Fruit fly (Drosophila melanogaster) whole organism, embryonic: Measurements from ENCODE around the gene Nep4.

Source experiments
- Abd-B ChIP-seq: fragments of 200-800 bp; sonication (Bioruptor generic); optimal IDR thresholded peaks from 2 replicates; lab custom pipeline; 2018; ENCODE audit warnings: missing biosample characterization, mild to moderate bottlenecking, missing genetic modification characterization, moderate library complexity
- Antp ChIP-seq: fragments of 200-800 bp; sonication (Bioruptor generic); optimal IDR thresholded peaks from 3 replicates; lab custom pipeline; 2016; ENCODE audit warnings: missing biosample characterization, missing genetic modification characterization
- CG10543 ChIP-seq: fragments of 200-800 bp; sonication (Bioruptor generic); optimal IDR thresholded peaks from 3 replicates; lab custom pipeline; 2017; ENCODE audit warnings: missing biosample characterization, mild to moderate bottlenecking, missing genetic modification characterization, moderate library complexity
- CG11247 ChIP-seq: fragments of 200-800 bp; sonication (Bioruptor generic); IDR thresholded peaks from 2 replicates; pipeline ENCODE4 v1.3.6; 2022; ENCODE audit warnings: missing biosample characterization, missing genetic modification characterization
- CG13775 ChIP-seq: fragments of 200-800 bp; sonication (Bioruptor generic); optimal IDR thresholded peaks from 3 replicates; lab custom pipeline; 2017; ENCODE audit warnings: missing biosample characterization, mild to moderate bottlenecking, missing genetic modification characterization
- CG13894 ChIP-seq: fragments of 200-800 bp; sonication (Bioruptor generic); optimal IDR thresholded peaks from 3 replicates; lab custom pipeline; 2018; ENCODE audit warnings: missing biosample characterization, mild to moderate bottlenecking, missing genetic modification characterization, moderate library complexity
- CG15269 ChIP-seq: fragments of 200-800 bp; sonication (Bioruptor generic); optimal IDR thresholded peaks from 2 replicates; lab custom pipeline; 2018; ENCODE audit warnings: missing biosample characterization, mild to moderate bottlenecking, missing genetic modification characterization, moderate library complexity
- CG17359 ChIP-seq: fragments of 200-800 bp; sonication (Bioruptor generic); optimal IDR thresholded peaks from 3 replicates; lab custom pipeline; 2018; ENCODE audit warnings: missing biosample characterization, mild to moderate bottlenecking, missing genetic modification characterization, moderate library complexity
- CG1792 ChIP-seq: fragments of 200-800 bp; sonication (Bioruptor generic); optimal IDR thresholded peaks from 2 replicates; lab custom pipeline; 2016; ENCODE audit warnings: missing biosample characterization, missing genetic modification characterization
- CG18619 ChIP-seq: fragments of 200-800 bp; sonication (Bioruptor generic); optimal IDR thresholded peaks from 3 replicates; lab custom pipeline; 2017; ENCODE audit warnings: missing biosample characterization, mild to moderate bottlenecking, missing genetic modification characterization
- CG31224 ChIP-seq: fragments of 200-800 bp; sonication (Bioruptor generic); IDR thresholded peaks from 2 replicates; pipeline ENCODE4 v1.3.6; 2022; ENCODE audit warnings: missing biosample characterization, missing genetic modification characterization
- CG32532 ChIP-seq: fragments of 200-800 bp; sonication (Bioruptor generic); IDR thresholded peaks from 2 replicates; pipeline ENCODE4 v1.3.6; 2022; ENCODE audit warnings: missing biosample characterization, missing genetic modification characterization
- CG32767 ChIP-seq: fragments of 200-800 bp; sonication (Bioruptor generic); IDR thresholded peaks from 2 replicates; pipeline ENCODE4 v1.3.6; 2022; ENCODE audit warnings: missing biosample characterization, missing genetic modification characterization
- CG33557 ChIP-seq: fragments of 200-800 bp; sonication (Bioruptor generic); optimal IDR thresholded peaks from 2 replicates; lab custom pipeline; 2019; ENCODE audit warnings: missing biosample characterization, mild to moderate bottlenecking, missing genetic modification characterization, moderate library complexity
- CG4707 ChIP-seq: fragments of 200-800 bp; sonication (Bioruptor generic); optimal IDR thresholded peaks from 2 replicates; lab custom pipeline; 2018; ENCODE audit warnings: missing biosample characterization, mild to moderate bottlenecking, missing genetic modification characterization, moderate library complexity
- CG6175 ChIP-seq: fragments of 200-800 bp; sonication (Bioruptor generic); IDR thresholded peaks from 3 replicates; pipeline ENCODE4 v1.3.6; 2022; ENCODE audit warnings: missing biosample characterization, missing genetic modification characterization
- CG6254 ChIP-seq: fragments of 200-800 bp; sonication (Bioruptor generic); optimal IDR thresholded peaks from 3 replicates; lab custom pipeline; 2017; ENCODE audit warnings: mild to moderate bottlenecking, missing biosample characterization, missing genetic modification reagents, missing genetic modification characterization
- CG8281 ChIP-seq: fragments of 200-800 bp; sonication (Bioruptor generic); optimal IDR thresholded peaks from 2 replicates; lab custom pipeline; 2018; ENCODE audit warnings: missing biosample characterization, mild to moderate bottlenecking, missing genetic modification characterization, moderate library complexity
- Dref ChIP-seq: fragments of 200-800 bp; sonication (Bioruptor generic); IDR thresholded peaks from 2 replicates; pipeline ENCODE4 v1.3.6; 2022; ENCODE audit warnings: missing biosample characterization, missing genetic modification characterization
- HLH3B ChIP-seq: fragments of 200-800 bp; sonication (Bioruptor generic); IDR thresholded peaks from 2 replicates; pipeline ENCODE4 v1.3.6; 2022; ENCODE audit warnings: missing biosample characterization, missing genetic modification characterization
- Hand ChIP-seq: fragments of 200-800 bp; sonication (Bioruptor generic); optimal IDR thresholded peaks from 2 replicates; lab custom pipeline; 2017; ENCODE audit warnings: mild to moderate bottlenecking, missing biosample characterization, missing genetic modification reagents, missing genetic modification characterization
- Hr39 ChIP-seq: fragments of >200 bp; optimal IDR thresholded peaks from 2 replicates; lab custom pipeline; 2017
- Mad ChIP-seq: fragments of 200-800 bp; sonication (Bioruptor generic); optimal IDR thresholded peaks from 2 replicates; lab custom pipeline; 2016; ENCODE audit warnings: missing biosample characterization, missing genetic modification characterization
- Med ChIP-seq: fragments of 200-800 bp; sonication (Bioruptor generic); peaks from one replicate; lab custom pipeline; 2016; ENCODE audit warnings: missing biosample characterization, missing genetic modification characterization, mild to moderate bottlenecking, inconsistent platforms, moderate library complexity
- Oaz ChIP-seq: fragments of 200-800 bp; sonication (Bioruptor generic); IDR thresholded peaks from 2 replicates; pipeline ENCODE4 v1.3.6; 2022; ENCODE audit warnings: missing biosample characterization, missing genetic modification characterization
- Side ChIP-seq: fragments of 200-800 bp; sonication (Bioruptor generic); optimal IDR thresholded peaks from 2 replicates; lab custom pipeline; 2016; ENCODE audit warnings: missing biosample characterization, missing genetic modification characterization
- TFAM ChIP-seq: fragments of 200-800 bp; sonication (Bioruptor generic); optimal IDR thresholded peaks from 2 replicates; lab custom pipeline; 2017; ENCODE audit warnings: missing biosample characterization, missing genetic modification characterization, inconsistent platforms
- Usf ChIP-seq: fragments of 200-800 bp; sonication (Bioruptor generic); optimal IDR thresholded peaks from 2 replicates; lab custom pipeline; 2017; ENCODE audit warnings: missing genotype, missing biosample characterization, missing genetic modification characterization
- ap ChIP-seq: fragments of 200-800 bp; sonication (Bioruptor generic); IDR thresholded peaks from 2 replicates; pipeline ENCODE4 v1.3.6; 2022; ENCODE audit warnings: missing biosample characterization, missing genetic modification characterization
- bbx ChIP-seq: fragments of 200-800 bp; sonication (Bioruptor generic); IDR thresholded peaks from 2 replicates; pipeline ENCODE4 v1.3.6; 2022; ENCODE audit warnings: missing biosample characterization, missing genetic modification characterization; ENCODE audit not compliant: partially characterized antibody
- cato ChIP-seq: fragments of 200-800 bp; sonication (Bioruptor generic); optimal IDR thresholded peaks from 2 replicates; lab custom pipeline; 2016; ENCODE audit warnings: missing biosample characterization, missing genetic modification characterization, borderline replicate concordance
- crol ChIP-seq: fragments of 200-800 bp; sonication (Bioruptor generic); IDR thresholded peaks from 2 replicates; pipeline ENCODE4 v1.3.6; 2022; ENCODE audit warnings: missing biosample characterization, missing genetic modification characterization
- eyg ChIP-seq: fragments of 200-800 bp; sonication (Bioruptor generic); optimal IDR thresholded peaks from 3 replicates; lab custom pipeline; 2016; ENCODE audit warnings: missing biosample characterization, missing genetic modification characterization
- gsb ChIP-seq: fragments of 200-800 bp; sonication (Bioruptor generic); IDR thresholded peaks from 2 replicates; pipeline ENCODE4 v1.3.6; 2022; ENCODE audit warnings: missing biosample characterization, missing genetic modification characterization
- hth ChIP-seq: fragments of >200 bp; optimal IDR thresholded peaks from 2 replicates; lab custom pipeline; 2017; ENCODE audit warnings: inconsistent platforms
- knrl ChIP-seq: fragments of 200-800 bp; sonication (Bioruptor generic); IDR thresholded peaks from 3 replicates; pipeline ENCODE4 v1.3.6; 2022; ENCODE audit warnings: missing biosample characterization, missing genetic modification characterization; ENCODE audit not compliant: partially characterized antibody
- lab ChIP-seq: fragments of 200-800 bp; sonication (Bioruptor generic); optimal IDR thresholded peaks from 3 replicates; lab custom pipeline; 2017; ENCODE audit warnings: missing biosample characterization, missing genetic modification characterization, mild to moderate bottlenecking, moderate library complexity, missing genetic modification reagents
- lola ChIP-seq, 3 experiments: fragments of >200 bp in 2 of 3; fragments of 200-800 bp in 1 of 3; sonication (Bioruptor generic) in 1 of 3; optimal IDR thresholded peaks; 2 replicates each; lab custom pipeline; 2017 to 2019; ENCODE audit warnings: missing biosample characterization in 3 of 3, missing genetic modification characterization in 3 of 3, mild to moderate bottlenecking in 1 of 3, moderate library complexity in 1 of 3
- lov ChIP-seq, 2 experiments: fragments of 200-800 bp in 1 of 2; fragments of >200 bp in 1 of 2; sonication (Bioruptor generic) in 1 of 2; IDR thresholded peaks in 1 of 2; optimal IDR thresholded peaks in 1 of 2; 2 replicates in 1 of 2; 3 replicates in 1 of 2; pipeline versions ENCODE4 v1.3.6 to Lab custom; 2017 to 2022; ENCODE audit warnings: missing biosample characterization in 1 of 2, missing genetic modification characterization in 1 of 2
- org-1 ChIP-seq: fragments of 200-800 bp; sonication (Bioruptor generic); optimal IDR thresholded peaks from 2 replicates; lab custom pipeline; 2017; ENCODE audit warnings: missing biosample characterization, missing genetic modification characterization
- pros ChIP-seq: fragments of 200-800 bp; sonication (Bioruptor generic); optimal IDR thresholded peaks from 3 replicates; lab custom pipeline; 2019; ENCODE audit warnings: missing biosample characterization, mild to moderate bottlenecking, missing genetic modification characterization, moderate library complexity
- ro ChIP-seq: fragments of 200-800 bp; sonication (Bioruptor generic); IDR thresholded peaks from 2 replicates; pipeline ENCODE4 v1.3.6; 2022; ENCODE audit warnings: missing biosample characterization, missing genetic modification characterization
- row ChIP-seq: fragments of 200-800 bp; sonication (Bioruptor generic); IDR thresholded peaks from 3 replicates; pipeline ENCODE4 v1.3.6; 2022; ENCODE audit warnings: missing biosample characterization, missing genetic modification characterization
- sd ChIP-seq: fragments of 200-800 bp; sonication (Bioruptor generic); optimal IDR thresholded peaks from 3 replicates; lab custom pipeline; 2018; ENCODE audit warnings: missing biosample characterization, mild to moderate bottlenecking, missing genetic modification characterization, moderate library complexity
- sens ChIP-seq: fragments of 200-800 bp; sonication (Bioruptor generic); peaks from one replicate; lab custom pipeline; 2016; ENCODE audit warnings: missing biosample characterization, missing genetic modification characterization
- shn ChIP-seq: fragments of 200-800 bp; sonication (Bioruptor generic); optimal IDR thresholded peaks from 3 replicates; lab custom pipeline; 2016; ENCODE audit warnings: missing biosample characterization, missing genetic modification characterization
- stwl ChIP-seq: fragments of 200-800 bp; sonication (Bioruptor generic); optimal IDR thresholded peaks from 3 replicates; lab custom pipeline; 2018; ENCODE audit warnings: missing biosample characterization, mild to moderate bottlenecking, missing genetic modification characterization, moderate library complexity
- tin ChIP-seq: fragments of 200-800 bp; sonication (Bioruptor generic); optimal IDR thresholded peaks from 3 replicates; lab custom pipeline; 2016; ENCODE audit warnings: missing biosample characterization, missing genetic modification characterization
- zen ChIP-seq: fragments of 200-800 bp; sonication (Bioruptor generic); optimal IDR thresholded peaks from 3 replicates; lab custom pipeline; 2018; ENCODE audit warnings: missing biosample characterization, mild to moderate bottlenecking, missing genetic modification characterization, moderate library complexity
- zen2 ChIP-seq: fragments of 200-800 bp; sonication (Bioruptor generic); IDR thresholded peaks from 3 replicates; pipeline ENCODE4 v1.3.6; 2022; ENCODE audit warnings: missing biosample characterization, missing genetic modification characterization; ENCODE audit not compliant: partially characterized antibody
- zfh2 ChIP-seq: fragments of 200-800 bp; sonication (Bioruptor generic); optimal IDR thresholded peaks from 2 replicates; lab custom pipeline; 2016; ENCODE audit warnings: missing biosample characterization, missing genetic modification characterization

Gene Nep4

dm6 chr3R:20604078-20604477, 55.6 kb downstream of the Nep4 start (continued):
- TF ChIP-seq sd (tag; lab: Kevin White, UChicago) (peak; percentile 3), shn (GFP tag; lab: Kevin White, UChicago) (no peak), ro (GFP tag; lab: Robert Waterston, UW) (no peak), CG13775 (GFP tag; lab: Kevin White, UChicago) (no peak), tin (GFP tag; lab: Kevin White, UChicago) (no peak), zen2 (GFP tag; lab: Robert Waterston, UW) (no peak), eyg (no peak), sens (GFP tag; lab: Kevin White, UChicago) (no peak), Abd-B (no peak), CG18619 (no peak), zen (tag; lab: Kevin White, UChicago) (no peak), Dref (GFP tag; lab: Robert Waterston, UW) (no peak), HLH3B (GFP tag; lab: Robert Waterston, UW) (peak; percentile 7; the same call in 1 of the 2 replicates), Hand (GFP tag; lab: Kevin White, UChicago) (no peak), lola (GFP tag; optimal IDR thresholded peaks at IDR 0.05; lab: Kevin White, UChicago) (no peak), ap (GFP tag; lab: Robert Waterston, UW) (no peak), Med (peak; percentile 79), CG11247 (no peak), CG33557 (GFP tag; lab: Kevin White, UChicago) (no peak), lab (peak; percentile 25), CG31224 (no peak), Side (GFP tag; lab: Kevin White, UChicago) (no peak), CG8281 (tag; lab: Kevin White, UChicago) (no peak), pros (GFP tag; lab: Kevin White, UChicago) (no peak), CG6254 (no peak), cato (GFP tag; lab: Kevin White, UChicago) (no peak), CG10543 (peak; percentile 87), row (GFP tag; lab: Robert Waterston, UW) (no peak), bbx (GFP tag; lab: Robert Waterston, UW) (no peak), lov (optimal IDR thresholded peaks at IDR 0.05; lab: Kevin White, UChicago) (no peak), lov (GFP tag; IDR thresholded peaks at IDR 0.05; lab: Robert Waterston, UW) (0 out of 3 replicates have a peak, but pooled peaks have one; percentile 32), org-1 (no peak), CG1792 (no peak), zfh2 (GFP tag; lab: Kevin White, UChicago) (no peak), Mad (no peak), CG32767 (GFP tag; lab: Robert Waterston, UW) (no peak), Antp (no peak), hth (lab: Kevin White, UChicago) (no peak), Oaz (GFP tag; lab: Robert Waterston, UW) (no peak), CG4707 (GFP tag; lab: Kevin White, UChicago) (no peak), CG32532 (peak; percentile 24; the same call in 1 of the 2 replicates), knrl (GFP tag; lab: Robert Waterston, UW) (no peak), Usf (GFP tag; lab: Kevin White, UChicago) (no peak), CG13894 (tag; lab: Kevin White, UChicago) (peak; percentile 31), CG17359 (no peak), stwl (no peak), crol (peak; percentile 63), TFAM (GFP tag; lab: Kevin White, UChicago) (no peak), CG6175 (GFP tag; lab: Robert Waterston, UW) (peak; percentile 91), CG15269 (tag; lab: Kevin White, UChicago) (no peak), Hr39 (no peak), gsb (GFP tag; lab: Robert Waterston, UW) (0 out of 2 replicates have a peak, but pooled peaks have one; percentile 15)
